Worm (Caenorhabditis elegans): ENCODE results near the gene chil-24.
"Not testable (repeated sequence)": the region's sequence is repeated elsewhere in the genome, so short reads cannot be mapped to it uniquely, and the experiment has no call there.

The chil-24 gene

ce11 chrII:3137804-3138203, 8.8 kb downstream of the chil-24 start, which contains the start of gene sri-54:
Gene sri-54, minus strand, starts transcription at chrII:3137904.
- TF ChIP-seq elt-3 (tag; optimal IDR thresholded peaks at IDR 0.05) (no peak), ceh-82 (tag; optimal IDR thresholded peaks at IDR 0.05) (no peak), sma-3 (GFP tag; optimal IDR thresholded peaks at IDR 0.05) (no peak), nhr-77 (tag; optimal IDR thresholded peaks at IDR 0.05) (no peak), egl-27 (tag; optimal IDR thresholded peaks at IDR 0.05) (no peak), unc-62 (GFP tag; optimal IDR thresholded peaks at IDR 0.05) (no peak), gmeb-1 (tag; optimal IDR thresholded peaks at IDR 0.05) (no peak), unc-55 (GFP tag; optimal IDR thresholded peaks at IDR 0.05) (no peak), nhr-21 (tag; optimal IDR thresholded peaks at IDR 0.05) (no peak), blmp-1 (tag; optimal IDR thresholded peaks at IDR 0.05; ENCODE audit: insufficient read depth) (no peak), skn-1 (tag; optimal IDR thresholded peaks at IDR 0.05) (no peak), alr-1 (tag; optimal IDR thresholded peaks at IDR 0.05) (no peak), nhr-11 (tag; optimal IDR thresholded peaks at IDR 0.05) (no peak), ceh-16 (tag; optimal IDR thresholded peaks at IDR 0.05) (no peak), lsy-2 (tag; optimal IDR thresholded peaks at IDR 0.05) (no peak), elt-1 (tag; optimal IDR thresholded peaks at IDR 0.05) (no peak), mab-5 (tag; optimal IDR thresholded peaks at IDR 0.05) (no peak)

ce11 chrII:3142855-3143254, 13.9 kb downstream of the chil-24 start, which contains the start of gene sri-42:
Gene sri-42, minus strand, starts transcription at chrII:3142955.
- TF ChIP-seq snpc-4 (tag; optimal IDR thresholded peaks at IDR 0.05); nhr-23 (tag; optimal IDR thresholded peaks at IDR 0.05); sma-9 (GFP tag; optimal IDR thresholded peaks at IDR 0.05); sma-9 (tag; optimal IDR thresholded peaks at IDR 0.05): not testable (repeated sequence)

- TF ChIP-seq mab-5 (tag; optimal IDR thresholded peaks at IDR 0.05); sma-9 (GFP tag; optimal IDR thresholded peaks at IDR 0.05); sma-9 (tag; optimal IDR thresholded peaks at IDR 0.05); lsy-2 (tag; optimal IDR thresholded peaks at IDR 0.05): not testable (repeated sequence)
Observed at ce11 chrII:3144552-3144951, 15.6 kb downstream of the chil-24 start, which contains the start of gene sri-43. Gene sri-43, minus strand, starts transcription at chrII:3144652.

- TF ChIP-seq elt-3 (tag; optimal IDR thresholded peaks at IDR 0.05) (no peak), nhr-129 (tag; optimal IDR thresholded peaks at IDR 0.05) (no peak), dmd-4 (tag; optimal IDR thresholded peaks at IDR 0.05) (no peak), nhr-21 (tag; optimal IDR thresholded peaks at IDR 0.05) (no peak), nhr-12 (tag; optimal IDR thresholded peaks at IDR 0.05) (no peak), sem-4 (tag; optimal IDR thresholded peaks at IDR 0.05) (no peak), egl-27 (tag; optimal IDR thresholded peaks at IDR 0.05) (no peak), mdl-1 (tag; optimal IDR thresholded peaks at IDR 0.05) (no peak), ztf-11 (tag; optimal IDR thresholded peaks at IDR 0.05) (no peak), R02D3.7 (tag; optimal IDR thresholded peaks at IDR 0.05) (no peak), ZK546.5 (tag; optimal IDR thresholded peaks at IDR 0.05) (no peak), blmp-1 (tag; optimal IDR thresholded peaks at IDR 0.05; ENCODE audit: insufficient read depth) (no peak), alr-1 (tag; optimal IDR thresholded peaks at IDR 0.05) (no peak), nhr-6 (tag; optimal IDR thresholded peaks at IDR 0.05) (no peak), lin-39 (tag; optimal IDR thresholded peaks at IDR 0.05) (no peak), gmeb-1 (tag; optimal IDR thresholded peaks at IDR 0.05) (no peak), ceh-16 (tag; optimal IDR thresholded peaks at IDR 0.05) (no peak), nhr-77 (tag; optimal IDR thresholded peaks at IDR 0.05) (no peak), ztf-1 (GFP tag; conservative IDR thresholded peaks at IDR 0.05) (no peak), crh-2 (tag; optimal IDR thresholded peaks at IDR 0.05) (no peak)
Observed at ce11 chrII:3145842-3146241, 16.9 kb downstream of the chil-24 start, which contains the start of gene T10D4.15. Gene T10D4.15, plus strand, starts transcription at chrII:3146142.

- TF ChIP-seq nhr-10 (tag; optimal IDR thresholded peaks at IDR 0.05) (no peak), sem-4 (tag; optimal IDR thresholded peaks at IDR 0.05) (no peak), R02D3.7 (tag; optimal IDR thresholded peaks at IDR 0.05) (no peak), nhr-23 (tag; optimal IDR thresholded peaks at IDR 0.05) (no peak), fos-1 (tag; optimal IDR thresholded peaks at IDR 0.05) (no peak), mdl-1 (tag; optimal IDR thresholded peaks at IDR 0.05) (no peak), nhr-237 (tag; optimal IDR thresholded peaks at IDR 0.05) (no peak), gmeb-1 (tag; optimal IDR thresholded peaks at IDR 0.05) (no peak), ZK546.5 (tag; optimal IDR thresholded peaks at IDR 0.05) (no peak), C34F6.9 (tag; optimal IDR thresholded peaks at IDR 0.05) (no peak), nhr-11 (tag; optimal IDR thresholded peaks at IDR 0.05) (no peak), F13H6.1 (tag; optimal IDR thresholded peaks at IDR 0.05) (no peak), egl-27 (tag; optimal IDR thresholded peaks at IDR 0.05) (no peak), sma-9 (GFP tag; optimal IDR thresholded peaks at IDR 0.05) (no peak), sma-9 (tag; optimal IDR thresholded peaks at IDR 0.05) (no peak), lin-39 (tag; optimal IDR thresholded peaks at IDR 0.05) (no peak), elt-3 (tag; optimal IDR thresholded peaks at IDR 0.05) (no peak), snpc-4 (tag; optimal IDR thresholded peaks at IDR 0.05) (no peak)
Observed at ce11 chrII:3148404-3148803, 19.4 kb downstream of the chil-24 start.
